Worm (Caenorhabditis elegans) whole organism, L1 larva: ENCODE data around the gene mlc-2.

ENCODE experiments used
- ama-1 ChIP-seq: fragments of 150-350 bp; optimal IDR thresholded peaks from 2 replicates; lab custom pipeline; 2014
- ceh-88 ChIP-seq: fragments of 200-800 bp; sonication (Bioruptor generic); IDR thresholded peaks from 2 replicates; pipeline ENCODE4 v1.3.6; 2022; ENCODE audit warnings: missing genetic modification characterization, missing compliant biosample characterization
- lin-13 ChIP-seq: fragments of 150-350 bp; optimal IDR thresholded peaks from 2 replicates; lab custom pipeline; 2014; ENCODE audit warnings: missing biosample characterization, missing genetic modification reagents, missing genetic modification characterization

DNA sequence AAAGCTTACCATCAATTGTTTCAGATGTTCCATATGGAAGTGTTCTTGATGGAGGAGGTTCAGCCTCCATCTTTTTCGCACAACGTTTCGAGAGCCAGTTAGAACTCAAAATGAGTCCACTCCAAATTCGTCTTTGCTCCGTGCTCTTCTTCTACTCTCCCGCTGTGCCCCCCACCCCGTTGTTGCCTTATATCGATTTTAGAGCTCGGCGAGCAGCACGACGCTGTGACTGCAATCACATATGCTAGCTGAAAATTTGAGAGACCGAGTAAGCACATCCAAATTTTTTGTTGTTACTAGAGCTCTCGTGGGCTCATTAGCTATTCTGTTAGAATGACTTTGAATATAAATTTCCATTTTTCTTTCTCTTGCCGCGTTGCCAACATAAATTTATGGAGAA, 8.4 kb upstream of the mlc-2 start, which contains the start of gene slc-17.1:
- no peak for TF ChIP-seq ceh-88 (GFP tag; lab: Robert Waterston, UW)
- TF ChIP-seq ama-1 (lab: Kevin White, UChicago): no peak
- TF ChIP-seq lin-13 (GFP tag; lab: Kevin White, UChicago): no peak
